Fruit fly (Drosophila melanogaster) whole organism, embryonic: ENCODE data around the gene Spn85F.

Experiments
- Bgb ChIP-seq: fragments of 200-800 bp; sonication (Bioruptor generic); IDR thresholded peaks from 2 replicates; pipeline ENCODE4 v1.3.6; 2022; ENCODE audit warnings: missing biosample characterization, missing genetic modification characterization; ENCODE audit not compliant: partially characterized antibody
- CG12155 ChIP-seq: fragments of 200-800 bp; sonication (Bioruptor generic); optimal IDR thresholded peaks from 3 replicates; lab custom pipeline; 2016; ENCODE audit warnings: missing biosample characterization, missing genetic modification characterization
- CG15269 ChIP-seq: fragments of 200-800 bp; sonication (Bioruptor generic); optimal IDR thresholded peaks from 2 replicates; lab custom pipeline; 2018; ENCODE audit warnings: missing biosample characterization, mild to moderate bottlenecking, missing genetic modification characterization, moderate library complexity
- Camta ChIP-seq: fragments of 200-800 bp; sonication (Bioruptor generic); optimal IDR thresholded peaks from 2 replicates; lab custom pipeline; 2016; ENCODE audit warnings: missing biosample characterization, missing genetic modification characterization
- CoRest ChIP-seq: fragments of 200-800 bp; sonication (Bioruptor generic); optimal IDR thresholded peaks from 3 replicates; lab custom pipeline; 2018; ENCODE audit warnings: missing biosample characterization, mild to moderate bottlenecking, missing genetic modification characterization, moderate library complexity
- Eip74EF ChIP-seq, 2 experiments: fragments of 200-800 bp in 1 of 2; fragments of >200 bp in 1 of 2; sonication (Bioruptor generic) in 1 of 2; optimal IDR thresholded peaks; 2 replicates each; lab custom pipeline; 2017 to 2019; ENCODE audit warnings: missing biosample characterization in 2 of 2, missing genetic modification characterization in 2 of 2, mild to moderate bottlenecking in 1 of 2, moderate library complexity in 1 of 2
- Rfx ChIP-seq: fragments of 200-800 bp; sonication (Bioruptor generic); IDR thresholded peaks from 2 replicates; pipeline ENCODE4 v1.3.6; 2022; ENCODE audit warnings: missing biosample characterization, missing genetic modification characterization
- cato ChIP-seq: fragments of 200-800 bp; sonication (Bioruptor generic); optimal IDR thresholded peaks from 2 replicates; lab custom pipeline; 2016; ENCODE audit warnings: missing biosample characterization, missing genetic modification characterization, borderline replicate concordance
- fd96Cb ChIP-seq: fragments of 200-800 bp; sonication (Bioruptor generic); optimal IDR thresholded peaks from 2 replicates; lab custom pipeline; 2018; ENCODE audit warnings: missing biosample characterization, mild to moderate bottlenecking, missing genetic modification characterization, moderate library complexity
- gro ChIP-seq: fragments of 200-800 bp; sonication (Bioruptor generic); optimal IDR thresholded peaks from 2 replicates; lab custom pipeline; 2016; ENCODE audit warnings: missing biosample characterization, missing genetic modification characterization
- ken ChIP-seq: fragments of 200-800 bp; sonication (Bioruptor generic); IDR thresholded peaks from 3 replicates; pipeline ENCODE4 v1.3.6; 2022; ENCODE audit warnings: missing biosample characterization, missing genetic modification characterization
- sd ChIP-seq: fragments of 200-800 bp; sonication (Bioruptor generic); optimal IDR thresholded peaks from 3 replicates; lab custom pipeline; 2018; ENCODE audit warnings: missing biosample characterization, mild to moderate bottlenecking, missing genetic modification characterization, moderate library complexity
- unpg ChIP-seq: fragments of 200-800 bp; sonication (Bioruptor generic); optimal IDR thresholded peaks from 3 replicates; lab custom pipeline; 2018; ENCODE audit warnings: missing biosample characterization, mild to moderate bottlenecking, missing genetic modification characterization, moderate library complexity

- TF ChIP-seq Rfx (GFP tag; lab: Robert Waterston, UW) (no peak), CG15269 (tag; lab: Kevin White, UChicago) (no peak), Bgb (GFP tag; lab: Robert Waterston, UW) (no peak), sd (no peak), gro (GFP tag; lab: Kevin White, UChicago) (no peak), ken (GFP tag; lab: Robert Waterston, UW) (no peak), CoRest (no peak), Eip74EF (GFP tag; optimal IDR thresholded peaks at IDR 0.05; lab: Kevin White, UChicago) (no peak), cato (GFP tag; lab: Kevin White, UChicago) (no peak), fd96Cb (tag; lab: Kevin White, UChicago) (no peak), Camta (no peak), unpg (no peak), CG12155 (GFP tag; lab: Kevin White, UChicago) (no peak)
Measured at dm6 chr3R:9950984-9951383, 46.0 kb upstream of the Spn85F start.
